Worm (Caenorhabditis elegans): ENCODE measurements around the gene bra-2.

- no peak for TF ChIP-seq unc-62 (GFP tag; optimal IDR thresholded peaks at IDR 0.05)
- no peak for TF ChIP-seq nhr-76 (tag; optimal IDR thresholded peaks at IDR 0.05)
- no peak for TF ChIP-seq elt-3 (tag; optimal IDR thresholded peaks at IDR 0.05)
Measured at ce11 chrIII:872373-872772, 38.7 kb upstream of the bra-2 start, which contains the start of the genes T24C4.3 and clc-20.
